Worm (Caenorhabditis elegans): ENCODE measurements around the gene F13H10.8.

DNA sequence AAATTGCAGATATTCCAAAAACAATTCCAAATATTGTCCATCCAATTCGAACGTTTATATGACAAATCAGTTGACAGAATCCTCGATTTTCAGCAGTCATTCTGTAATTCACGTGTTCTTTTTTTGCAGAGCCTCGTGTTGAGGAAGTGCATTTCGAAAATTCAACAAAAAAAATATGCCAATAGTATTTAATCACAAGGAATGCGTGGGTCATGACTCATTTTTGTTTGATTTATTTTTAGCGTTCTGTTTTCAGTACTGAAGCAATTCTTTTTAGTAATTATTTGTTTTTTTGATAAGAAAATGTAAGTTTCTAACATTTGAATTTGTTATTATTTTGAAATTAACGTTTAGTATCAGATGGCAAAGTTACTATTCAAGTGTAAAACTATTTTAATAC is 10.6 kb downstream of the F13H10.8 start, which contains the start of gene hrg-4:
- no peak for TF ChIP-seq pha-4 (tag; optimal IDR thresholded peaks at IDR 0.05)
- TF ChIP-seq unc-39 (tag; optimal IDR thresholded peaks at IDR 0.05) = no peak
- no peak for TF ChIP-seq ces-1 (GFP tag; optimal IDR thresholded peaks at IDR 0.05)
- no peak for TF ChIP-seq flh-1 (GFP tag; optimal IDR thresholded peaks at IDR 0.05)
- TF ChIP-seq ztf-11 (tag; optimal IDR thresholded peaks at IDR 0.05) = no peak
- TF ChIP-seq nhr-12 (tag; optimal IDR thresholded peaks at IDR 0.05) = no peak
- TF ChIP-seq nhr-76 (tag; optimal IDR thresholded peaks at IDR 0.05) = no peak
- no peak for TF ChIP-seq ham-2 (GFP tag; optimal IDR thresholded peaks at IDR 0.05)

All from whole organism, mixed stage, embryonic.